Worm (Caenorhabditis elegans) whole organism, L4 larva: ENCODE results near the gene fbxb-1.
A peak's percentile ranks its signal among the peaks of the same experiment; 100 is the strongest.

Experiments
- F37D6.2 ChIP-seq: sonication (generic microtip); optimal IDR thresholded peaks from 2 replicates; lab custom pipeline; 2016; ENCODE audit warnings: mild to moderate bottlenecking, missing genetic modification characterization, missing compliant biosample characterization
- Y105C5A.15 ChIP-seq: fragments of 200-800 bp; sonication (Bioruptor generic); IDR thresholded peaks from 2 replicates; pipeline ENCODE4 v1.3.6; 2022; ENCODE audit warnings: missing genetic modification characterization, missing compliant biosample characterization
- aha-1 ChIP-seq: fragments of 150-350 bp; peaks from one replicate; lab custom pipeline; 2014; ENCODE audit warnings: missing biosample characterization, missing genetic modification characterization
- aly-2 ChIP-seq: sonication (generic microtip); optimal IDR thresholded peaks from 2 replicates; lab custom pipeline; 2018; ENCODE audit warnings: missing biosample characterization, missing genetic modification characterization
- ama-1 ChIP-seq: fragments of 150-350 bp; optimal IDR thresholded peaks from 2 replicates; lab custom pipeline; 2014; ENCODE audit warnings: inconsistent platforms, mixed read lengths
- attf-4 ChIP-seq: sonication (generic microtip); optimal IDR thresholded peaks from 3 replicates; lab custom pipeline; 2017; ENCODE audit warnings: missing biosample characterization, missing genetic modification characterization
- ctbp-1 ChIP-seq: fragments of 200-800 bp; sonication (Bioruptor generic); IDR thresholded peaks from 2 replicates; pipeline ENCODE4 v1.3.6; 2022; ENCODE audit warnings: missing genetic modification reagents, missing genetic modification characterization, missing compliant biosample characterization
- egl-43 ChIP-seq: fragments of 200-800 bp; sonication (Bioruptor generic); IDR thresholded peaks from 2 replicates; pipeline ENCODE4 v1.3.6; 2022; ENCODE audit warnings: missing genetic modification reagents, missing genetic modification characterization, missing compliant biosample characterization
- lsy-2 ChIP-seq, 2 experiments: fragments of 150-350 bp in 1 of 2; sonication (generic microtip) in 1 of 2; optimal IDR thresholded peaks; 2 replicates each; lab custom pipeline; 2014 to 2017; ENCODE audit warnings: missing biosample characterization in 2 of 2, missing genetic modification characterization in 2 of 2
- mdt-29 ChIP-seq: fragments of 200-800 bp; sonication (Bioruptor generic); IDR thresholded peaks from 2 replicates; pipeline ENCODE4 v1.3.6; 2022; ENCODE audit warnings: missing genetic modification reagents, missing genetic modification characterization, missing compliant biosample characterization
- mep-1 ChIP-seq: fragments of 150-350 bp; sonication (generic microtip); optimal IDR thresholded peaks from 3 replicates; lab custom pipeline; 2014; ENCODE audit warnings: missing biosample characterization, missing genetic modification characterization
- nhr-28 ChIP-seq: fragments of 150-350 bp; optimal IDR thresholded peaks from 2 replicates; lab custom pipeline; 2014; ENCODE audit warnings: missing biosample characterization, missing genetic modification characterization
- nhr-41 ChIP-seq: fragments of 200-800 bp; sonication (Bioruptor generic); IDR thresholded peaks from 2 replicates; pipeline ENCODE4 v1.3.6; 2022; ENCODE audit warnings: missing genetic modification reagents, missing genetic modification characterization, missing compliant biosample characterization
- nhr-42 ChIP-seq: fragments of 200-800 bp; sonication (Bioruptor generic); IDR thresholded peaks from 2 replicates; pipeline ENCODE4 v1.3.6; 2022; ENCODE audit warnings: missing genetic modification characterization, missing compliant biosample characterization
- nhr-76 ChIP-seq: fragments of 150-350 bp; optimal IDR thresholded peaks from 2 replicates; lab custom pipeline; 2014; ENCODE audit warnings: missing biosample characterization, missing genetic modification characterization
- set-16 ChIP-seq: fragments of 200-800 bp; sonication (Bioruptor generic); IDR thresholded peaks from 2 replicates; pipeline ENCODE4 v1.3.6; 2022; ENCODE audit warnings: missing genetic modification reagents, missing genetic modification characterization, missing compliant biosample characterization
- skn-1 ChIP-seq: fragments of 150-350 bp; optimal IDR thresholded peaks from 2 replicates; lab custom pipeline; 2014; ENCODE audit warnings: missing biosample characterization, missing genetic modification characterization
- unc-62 ChIP-seq, 3 experiments: fragments of 150-350 bp in 1 of 3; sonication (generic microtip); optimal IDR thresholded peaks in 2 of 3; peaks in 1 of 3; 1 replicate in 1 of 3; 2 replicates in 2 of 3; lab custom pipeline; 2014 to 2017; ENCODE audit warnings: missing biosample characterization in 3 of 3, missing genetic modification characterization in 3 of 3, missing genetic modification reagents in 3 of 3, missing genotype in 1 of 3
- zfp-2 ChIP-seq: sonication (generic microtip); optimal IDR thresholded peaks from 2 replicates; lab custom pipeline; 2016; ENCODE audit warnings: mild to moderate bottlenecking, missing genetic modification characterization, missing compliant biosample characterization
- zfp-3 ChIP-seq: fragments of 200-800 bp; sonication (Bioruptor generic); conservative IDR thresholded peaks from 2 replicates; pipeline ENCODE4 v1.3.6; 2022; ENCODE audit warnings: missing genetic modification reagents, missing genetic modification characterization, missing compliant biosample characterization
- ztf-11 ChIP-seq: fragments of 150-350 bp; optimal IDR thresholded peaks from 2 replicates; lab custom pipeline; 2014; ENCODE audit warnings: missing biosample characterization, missing genetic modification characterization

Gene fbxb-1

ce11 chrV:19276354-19276753 lies 36.2 kb downstream of the fbxb-1 start:
- TF ChIP-seq aly-2 (no peak), aha-1 (tag; lab: Kevin White, UChicago) (peak; percentile 65)

- TF ChIP-seq set-16 (GFP tag; lab: Robert Waterston, UW), result peak; percentile 81
- no peak for TF ChIP-seq zfp-3 (GFP tag; lab: Robert Waterston, UW)
These were observed 38.3 kb downstream of the fbxb-1 start for ce11 chrV:19278488-19278887.

ce11 chrV:19279888-19280287 lies 39.7 kb downstream of the fbxb-1 start, which contains the start of gene F21D9.8:
TSS of gene F21D9.8 (minus strand) at chrV:19279988.
- TF ChIP-seq Y105C5A.15 (GFP tag; lab: Robert Waterston, UW) (no peak), nhr-41 (GFP tag; lab: Robert Waterston, UW) (no peak), zfp-2 (tag; lab: Kevin White, UChicago) (no peak), nhr-28 (no peak), egl-43 (no peak), F37D6.2 (tag; lab: Kevin White, UChicago) (no peak), mdt-29 (GFP tag; lab: Robert Waterston, UW) (no peak), attf-4 (tag; lab: Kevin White, UChicago) (no peak), ztf-11 (no peak)

ce11 chrV:19282314-19282713 lies 42.2 kb downstream of the fbxb-1 start, which contains the start of gene fbxb-117:
TSS of gene fbxb-117 (plus strand) at chrV:19282614.
- TF ChIP-seq aha-1 (tag; lab: Kevin White, UChicago), result peak; percentile 75
- TF ChIP-seq nhr-42 (GFP tag; lab: Robert Waterston, UW), result no peak

DNA sequence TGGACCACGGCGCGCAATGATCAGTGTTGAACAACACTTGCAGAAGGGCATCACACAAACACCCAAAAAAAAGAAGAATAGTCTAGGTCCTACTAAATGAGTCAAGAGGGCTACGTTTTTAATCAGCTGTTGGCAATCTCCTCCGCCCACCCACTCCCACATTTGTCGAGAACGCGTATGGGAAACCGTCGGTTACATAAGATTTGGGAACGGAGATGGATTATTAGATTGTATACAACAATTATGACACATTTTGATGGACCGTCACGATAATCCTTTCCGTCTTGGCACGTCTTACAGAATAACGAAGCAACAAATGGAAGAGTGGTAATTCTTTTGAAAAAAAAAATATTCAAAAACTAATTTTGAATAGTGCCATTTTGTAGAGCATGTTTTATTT lies 45.8 kb downstream of the fbxb-1 start:
- TF ChIP-seq lsy-2 (tag; optimal IDR thresholded peaks at IDR 0.05; lab: Kevin White, UChicago) (no peak), nhr-76 (tag; lab: Kevin White, UChicago) (no peak), unc-62 (GFP tag; optimal IDR thresholded peaks at IDR 0.05 in 1 of 2; lab: Kevin White, UChicago) (peak in 1 of 2 experiments; percentile 21), unc-62 (tag; optimal IDR thresholded peaks at IDR 0.05; lab: Kevin White, UChicago) (no peak), ctbp-1 (GFP tag; lab: Robert Waterston, UW) (no peak), ama-1 (lab: Kevin White, UChicago) (no peak), mep-1 (no peak)

DNA sequence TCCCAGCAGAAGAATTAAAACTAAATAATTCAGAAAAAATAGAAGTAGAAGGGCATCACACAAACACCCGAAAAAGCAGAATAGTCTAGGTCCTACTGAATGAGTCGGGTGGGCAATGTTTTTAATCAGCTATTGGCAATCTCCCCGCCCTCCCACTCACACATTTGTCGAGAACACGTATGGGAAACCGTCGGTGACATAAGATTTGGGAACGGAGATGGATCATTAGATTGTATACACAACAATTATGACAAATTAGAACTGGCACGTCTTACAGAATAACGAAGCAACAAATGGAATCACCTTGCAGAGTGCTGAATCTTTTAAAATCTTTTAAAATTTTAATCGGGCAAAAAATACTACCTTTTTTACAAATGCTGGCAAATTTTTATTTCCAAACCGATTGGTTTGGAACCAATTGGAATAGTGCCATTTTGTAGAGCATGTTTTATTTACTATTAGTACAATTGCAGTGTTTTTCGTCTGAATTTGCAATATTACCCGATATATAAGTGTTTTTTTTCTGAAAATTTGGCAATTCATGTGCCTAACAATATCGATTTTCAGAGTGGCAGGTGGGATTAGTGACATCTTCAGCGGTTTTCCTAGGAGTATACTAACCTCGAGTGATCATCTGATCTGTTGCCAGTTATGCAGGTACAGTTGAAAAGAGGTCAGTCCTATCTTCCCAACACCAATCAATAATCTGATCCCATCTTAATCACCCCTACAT lies 48.1 kb downstream of the fbxb-1 start, which contains the start of the genes F55C9.3 and fbxb-57:
Gene F55C9.3, minus strand, starts transcription at position 101 of the 733 bp plus-strand sequence.
Gene fbxb-57, plus strand, starts transcription at position 683 of the 733 bp plus-strand sequence.
- TF ChIP-seq unc-62 (GFP tag; optimal IDR thresholded peaks at IDR 0.05 in 1 of 2; lab: Kevin White, UChicago) (peak in 1 of 2 experiments; percentile 71), unc-62 (tag; optimal IDR thresholded peaks at IDR 0.05; lab: Kevin White, UChicago) (no peak), skn-1 (tag; lab: Kevin White, UChicago) (no peak)
